Worm (Caenorhabditis elegans) whole organism, L3 larva: ENCODE measurements around the gene srd-43.

Experiments
- R02D3.7 ChIP-seq: fragments of 150-350 bp; optimal IDR thresholded peaks from 2 replicates; lab custom pipeline; 2014; ENCODE audit warnings: missing biosample characterization, missing genetic modification characterization
- ZK546.5 ChIP-seq: sonication (generic microtip); optimal IDR thresholded peaks from 2 replicates; lab custom pipeline; 2017; ENCODE audit warnings: missing biosample characterization, missing genetic modification characterization
- aly-2 ChIP-seq: fragments of 150-350 bp; optimal IDR thresholded peaks from 2 replicates; lab custom pipeline; 2014; ENCODE audit warnings: missing biosample characterization, missing genetic modification characterization
- ceh-16 ChIP-seq: sonication (generic microtip); optimal IDR thresholded peaks from 2 replicates; lab custom pipeline; 2017; ENCODE audit warnings: missing biosample characterization, missing genetic modification characterization
- ceh-82 ChIP-seq: fragments of 150-350 bp; optimal IDR thresholded peaks from 2 replicates; lab custom pipeline; 2014; ENCODE audit warnings: missing biosample characterization, missing genetic modification characterization
- ceh-9 ChIP-seq: sonication (generic microtip); optimal IDR thresholded peaks from 2 replicates; lab custom pipeline; 2018; ENCODE audit warnings: missing biosample characterization, missing genetic modification characterization
- daf-12 ChIP-seq: fragments of 150-350 bp; optimal IDR thresholded peaks from 2 replicates; lab custom pipeline; 2014; ENCODE audit warnings: missing biosample characterization, missing genetic modification reagents, missing genetic modification characterization
- egl-27 ChIP-seq: sonication (generic microtip); optimal IDR thresholded peaks from 4 replicates; lab custom pipeline; 2017; ENCODE audit warnings: missing biosample characterization, missing genetic modification reagents, missing genetic modification characterization
- egl-5 ChIP-seq: fragments of 150-350 bp; optimal IDR thresholded peaks from 2 replicates; lab custom pipeline; 2017; ENCODE audit warnings: missing biosample characterization, missing genetic modification reagents, missing genetic modification characterization, inconsistent platforms
- elt-1 ChIP-seq: fragments of 150-350 bp; optimal IDR thresholded peaks from 2 replicates; lab custom pipeline; 2014; ENCODE audit warnings: missing biosample characterization, missing genetic modification characterization
- elt-2 ChIP-seq: sonication (generic microtip); optimal IDR thresholded peaks from 2 replicates; lab custom pipeline; 2016; ENCODE audit warnings: missing genetic modification reagents, mild to moderate bottlenecking, missing genetic modification characterization, missing compliant biosample characterization
- elt-3 ChIP-seq, 3 experiments: fragments of 150-350 bp in 1 of 3; sonication (generic microtip) in 2 of 3; optimal IDR thresholded peaks; 2 replicates in 2 of 3; 4 replicates in 1 of 3; lab custom pipeline; 2014 to 2017; ENCODE audit warnings: missing biosample characterization in 3 of 3, missing genetic modification characterization in 3 of 3
- eor-1 ChIP-seq, 2 experiments: fragments of 150-350 bp; optimal IDR thresholded peaks; 2 replicates each; lab custom pipeline; 2014 to 2018; ENCODE audit warnings: missing biosample characterization in 2 of 2, missing genetic modification characterization in 2 of 2
- fkh-2 ChIP-seq: fragments of 150-350 bp; optimal IDR thresholded peaks from 2 replicates; lab custom pipeline; 2014; ENCODE audit warnings: missing biosample characterization, missing genetic modification reagents, missing genetic modification characterization
- fos-1 ChIP-seq: fragments of 150-350 bp; optimal IDR thresholded peaks from 2 replicates; lab custom pipeline; 2014; ENCODE audit warnings: missing biosample characterization, missing genetic modification characterization
- hmg-11 ChIP-seq: sonication (generic microtip); optimal IDR thresholded peaks from 2 replicates; lab custom pipeline; 2016; ENCODE audit warnings: missing genetic modification characterization, missing compliant biosample characterization
- jun-1 ChIP-seq: fragments of 150-350 bp; optimal IDR thresholded peaks from 2 replicates; lab custom pipeline; 2014; ENCODE audit warnings: missing biosample characterization, missing genetic modification reagents, missing genetic modification characterization
- lin-15B ChIP-seq: fragments of 150-350 bp; optimal IDR thresholded peaks from 2 replicates; lab custom pipeline; 2014; ENCODE audit warnings: missing biosample characterization, missing genetic modification characterization
- lin-39 ChIP-seq: fragments of 150-350 bp; optimal IDR thresholded peaks from 2 replicates; lab custom pipeline; 2018; ENCODE audit warnings: missing biosample characterization, missing genetic modification reagents, missing genetic modification characterization
- mdl-1 ChIP-seq: fragments of 150-350 bp; optimal IDR thresholded peaks from 2 replicates; lab custom pipeline; 2014; ENCODE audit warnings: missing biosample characterization, missing genetic modification characterization
- mml-1 ChIP-seq: fragments of 150-350 bp; sonication (generic microtip); optimal IDR thresholded peaks from 3 replicates; lab custom pipeline; 2014; ENCODE audit warnings: missing biosample characterization, missing genetic modification characterization
- nfya-1 ChIP-seq: sonication (generic microtip); optimal IDR thresholded peaks from 2 replicates; lab custom pipeline; 2017; ENCODE audit warnings: missing genetic modification characterization, mild to moderate bottlenecking, missing compliant biosample characterization, antibody characterized with exemption, moderate library complexity; ENCODE audit not compliant: insufficient read depth
- nhr-237 ChIP-seq: fragments of 150-350 bp; optimal IDR thresholded peaks from 2 replicates; lab custom pipeline; 2014; ENCODE audit warnings: missing biosample characterization, missing genetic modification characterization
- nhr-25 ChIP-seq: sonication (generic microtip); optimal IDR thresholded peaks from 2 replicates; lab custom pipeline; 2017; ENCODE audit warnings: missing biosample characterization, missing genetic modification characterization
- nhr-28 ChIP-seq: fragments of 150-350 bp; optimal IDR thresholded peaks from 2 replicates; lab custom pipeline; 2014; ENCODE audit warnings: missing biosample characterization, missing genetic modification characterization
- nhr-43 ChIP-seq: sonication (generic microtip); optimal IDR thresholded peaks from 2 replicates; lab custom pipeline; 2016; ENCODE audit warnings: mild to moderate bottlenecking, missing genetic modification characterization, missing compliant biosample characterization; ENCODE audit not compliant: poor library complexity, severe bottlenecking
- nhr-67 ChIP-seq: fragments of 150-350 bp; optimal IDR thresholded peaks from 2 replicates; lab custom pipeline; 2014; ENCODE audit warnings: missing biosample characterization, missing genetic modification characterization
- nhr-76 ChIP-seq: fragments of 150-350 bp; sonication (generic microtip); optimal IDR thresholded peaks from 5 replicates; lab custom pipeline; 2014; ENCODE audit warnings: missing biosample characterization, missing genetic modification characterization
- pha-4 ChIP-seq: fragments of 150-350 bp; optimal IDR thresholded peaks from 2 replicates; lab custom pipeline; 2014; ENCODE audit warnings: missing biosample characterization, missing genetic modification reagents, missing genetic modification characterization
- pqm-1 ChIP-seq: fragments of 150-350 bp; optimal IDR thresholded peaks from 2 replicates; lab custom pipeline; 2017; ENCODE audit warnings: missing biosample characterization, missing genetic modification characterization, inconsistent platforms
- skn-1 ChIP-seq: fragments of 150-350 bp; optimal IDR thresholded peaks from 2 replicates; lab custom pipeline; 2014; ENCODE audit warnings: missing biosample characterization, missing genetic modification characterization
- snpc-4 ChIP-seq: fragments of 150-350 bp; optimal IDR thresholded peaks from 2 replicates; lab custom pipeline; 2014; ENCODE audit warnings: missing biosample characterization, missing genetic modification characterization
- unc-62 ChIP-seq: fragments of 150-350 bp; sonication (generic microtip); optimal IDR thresholded peaks from 4 replicates; lab custom pipeline; 2014; ENCODE audit warnings: missing biosample characterization, missing genetic modification reagents, missing genetic modification characterization
- ztf-11 ChIP-seq: fragments of 150-350 bp; optimal IDR thresholded peaks from 2 replicates; lab custom pipeline; 2014; ENCODE audit warnings: missing biosample characterization, missing genetic modification characterization

The srd-43 gene

DNA sequence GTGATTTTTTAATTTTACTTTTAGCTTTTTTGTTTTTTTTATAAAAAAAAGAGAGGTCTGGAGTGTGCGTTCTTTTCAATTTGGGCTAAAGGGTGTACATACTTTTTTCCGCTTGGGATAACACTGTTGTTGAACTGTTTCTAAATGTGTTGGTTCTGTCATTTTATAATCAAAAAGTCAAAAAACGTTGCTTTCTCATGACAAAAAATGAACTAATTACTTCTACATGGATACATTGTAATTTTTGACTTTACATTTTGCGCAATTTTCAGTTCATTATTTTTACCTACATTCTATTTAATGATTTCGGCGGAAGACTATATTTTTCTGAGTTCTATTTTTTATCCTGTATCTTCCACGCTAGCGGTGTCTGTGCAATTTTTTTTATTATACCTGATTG lies 14.1 kb downstream of the srd-43 start, which contains the start of gene srd-38:
Gene srd-38 (plus strand): TSS at position 301 of the 400 bp plus-strand sequence.
- TF ChIP-seq pha-4 (tag; lab: Kevin White, UChicago), result no peak
- no peak for TF ChIP-seq ztf-11 (tag; lab: Kevin White, UChicago)
- TF ChIP-seq nhr-67 (tag; lab: Kevin White, UChicago), result no peak
- no peak for TF ChIP-seq snpc-4 (tag; lab: Kevin White, UChicago)
- no peak for TF ChIP-seq ZK546.5 (tag; lab: Kevin White, UChicago)
- TF ChIP-seq nfya-1 (tag; lab: Kevin White, UChicago), result no peak
- TF ChIP-seq R02D3.7 (tag; lab: Kevin White, UChicago), result no peak
- no peak for TF ChIP-seq mdl-1 (tag; lab: Kevin White, UChicago)
- TF ChIP-seq nhr-25 (tag; lab: Kevin White, UChicago), result no peak
- TF ChIP-seq hmg-11 (tag; lab: Kevin White, UChicago), result no peak
- TF ChIP-seq, all 47 proteins: peak for 0

- TF ChIP-seq aly-2 (tag; lab: Kevin White, UChicago) (no peak), nhr-237 (tag; lab: Kevin White, UChicago) (no peak), elt-1 (no peak), nhr-28 (no peak), fkh-2 (tag; lab: Kevin White, UChicago) (no peak), mml-1 (tag; lab: Kevin White, UChicago) (no peak), elt-3 (tag; optimal IDR thresholded peaks at IDR 0.05; lab: Kevin White, UChicago) (no peak), skn-1 (no peak), jun-1 (no peak), fos-1 (no peak), egl-5 (tag; lab: Kevin White, UChicago) (no peak), nhr-43 (tag; lab: Kevin White, UChicago) (no peak), egl-27 (no peak), ceh-82 (no peak)
Measured at ce11 chrX:13290531-13290930, 15.1 kb downstream of the srd-43 start, which contains the start of gene R04D3.3. Gene R04D3.3, minus strand, starts transcription at chrX:13290631.

DNA sequence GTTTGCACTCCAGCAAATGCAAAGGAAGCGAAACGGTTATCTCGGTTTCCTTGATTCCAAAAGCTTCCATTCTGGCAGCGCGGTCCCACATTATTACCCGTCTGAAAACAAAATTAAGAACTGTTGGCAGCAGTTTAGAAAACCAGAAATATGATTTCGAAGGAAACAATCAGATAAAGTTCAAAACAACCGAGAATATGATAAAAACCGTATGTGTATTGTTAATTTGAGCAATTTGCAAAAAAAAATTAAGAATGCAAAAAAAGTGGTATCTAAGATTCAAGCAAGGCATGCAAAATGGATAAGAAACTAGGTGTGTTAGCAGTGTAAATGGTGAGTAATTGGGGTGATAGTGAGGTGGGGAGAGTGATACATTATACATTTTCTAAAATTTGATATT lies 16.9 kb downstream of the srd-43 start, which contains the start of gene R04D3.4:
Gene R04D3.4 (minus strand): TSS at position 101 of the 400 bp plus-strand sequence.
- TF ChIP-seq aly-2 (tag; lab: Kevin White, UChicago), result no peak
- no peak for TF ChIP-seq elt-2 (tag; lab: Kevin White, UChicago)
- no peak for TF ChIP-seq lin-39 (tag; lab: Kevin White, UChicago)
- TF ChIP-seq, all 47 proteins: peak for 0

ce11 chrX:13286533-13286932 lies 19.1 kb downstream of the srd-43 start, which contains the start of gene R04D3.2:
Gene R04D3.2, minus strand, starts transcription at chrX:13286633.
- TF ChIP-seq nfya-1 (tag; lab: Kevin White, UChicago) (no peak), nhr-25 (tag; lab: Kevin White, UChicago) (no peak), lin-15B (tag; lab: Kevin White, UChicago) (no peak), unc-62 (GFP tag; lab: Kevin White, UChicago) (no peak), nhr-67 (tag; lab: Kevin White, UChicago) (no peak), lin-39 (tag; lab: Kevin White, UChicago) (no peak), nhr-76 (no peak)

DNA sequence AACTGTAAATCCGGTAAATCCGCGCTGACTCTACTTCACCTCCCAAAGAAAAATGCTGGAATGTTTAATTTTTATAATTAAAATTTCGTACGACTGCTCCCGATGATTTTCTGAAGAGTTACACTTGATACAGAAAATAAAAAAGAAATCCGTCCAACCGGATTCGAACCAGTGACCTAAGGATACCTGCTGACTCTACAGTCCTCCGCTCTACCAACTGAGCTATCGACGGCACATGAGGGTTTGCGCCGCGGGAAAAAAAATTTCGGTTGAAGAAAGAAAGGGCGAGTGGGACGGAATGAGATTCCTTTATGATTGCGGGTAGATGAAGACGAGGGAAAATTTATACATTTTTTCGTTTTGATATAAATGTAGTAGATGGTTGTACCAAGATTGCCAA lies 21.0 kb downstream of the srd-43 start:
- TF ChIP-seq egl-5 (tag; lab: Kevin White, UChicago) (no peak), nhr-67 (tag; lab: Kevin White, UChicago) (no peak), daf-12 (tag; lab: Kevin White, UChicago) (no peak), ceh-9 (tag; lab: Kevin White, UChicago) (no peak), aly-2 (tag; lab: Kevin White, UChicago) (no peak), eor-1 (tag; optimal IDR thresholded peaks at IDR 0.05; lab: Kevin White, UChicago) (no peak), ceh-16 (no peak), nfya-1 (tag; lab: Kevin White, UChicago) (no peak), pqm-1 (no peak)
